Fruit fly (Drosophila melanogaster) whole organism, pupa: Measurements from ENCODE around the gene Jhbp14.

Experiments used
- CG32121 ChIP-seq: fragments of 200-800 bp; sonication (Bioruptor generic); IDR thresholded peaks from 2 replicates; pipeline ENCODE4 v1.3.6; 2022; ENCODE audit warnings: missing biosample characterization, missing genetic modification characterization
- D1 ChIP-seq: fragments of 200-800 bp; sonication (Bioruptor generic); optimal IDR thresholded peaks from 2 replicates; lab custom pipeline; 2018; ENCODE audit warnings: missing biosample characterization, mild to moderate bottlenecking, missing genetic modification characterization, moderate library complexity

DNA sequence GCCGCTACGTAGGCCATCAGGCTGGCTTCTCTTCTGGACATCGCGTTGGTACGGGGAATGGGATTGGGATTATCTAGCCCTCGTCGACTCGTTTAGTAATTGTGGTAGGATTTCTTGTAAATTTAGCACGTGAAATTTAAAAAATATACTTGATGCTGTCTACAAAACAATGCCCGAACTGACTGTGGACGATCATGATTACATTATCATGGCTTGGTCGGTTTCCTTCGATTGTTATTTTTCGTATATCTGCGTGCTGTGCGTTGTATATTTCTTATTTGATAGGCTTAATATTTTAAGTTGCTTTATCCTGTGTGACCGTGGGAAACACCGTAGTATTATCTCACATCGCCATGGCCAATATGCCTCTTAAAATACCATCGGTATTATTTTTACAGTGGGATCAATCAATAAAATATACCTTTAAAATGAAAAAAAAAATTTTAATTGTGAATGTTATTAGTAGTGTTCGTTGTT, 33.3 kb upstream of the Jhbp14 start, which contains the start of gene CG16972:
- TF ChIP-seq D1 (no peak), CG32121 (GFP tag; lab: Robert Waterston, UW) (no peak)
